Fruit fly (Drosophila melanogaster): ENCODE data around the gene msd5.

Gene msd5

dm6 chr3L:1335428-1335764, 2.5 kb upstream of the msd5 start (continued):
- TF ChIP-seq cwo (GFP tag; optimal IDR thresholded peaks at IDR 0.05) (peak; percentile 25), CG12744 (GFP tag; optimal IDR thresholded peaks at IDR 0.05) (no peak), CG7556 (GFP tag; optimal IDR thresholded peaks at IDR 0.05) (peak; percentile 21), tgo (GFP tag; IDR thresholded peaks at IDR 0.05) (peak; percentile 52; the same call in 2 of the 3 replicates), CG3163 (GFP tag; optimal IDR thresholded peaks at IDR 0.05) (peak; percentile 15), CG17385 (GFP tag; optimal IDR thresholded peaks at IDR 0.05) (peak; percentile 29), CG8290 (GFP tag; optimal IDR thresholded peaks at IDR 0.05) (no peak), CG8290 (tag; optimal IDR thresholded peaks at IDR 0.05) (peak in 1 of 2 experiments; percentile 77), onecut (GFP tag; IDR thresholded peaks at IDR 0.05) (peak; percentile 18; the same call in 1 of the 2 replicates), Abd-B (GFP tag; optimal IDR thresholded peaks at IDR 0.05) (no peak), Sin3A (optimal IDR thresholded peaks at IDR 0.05) (no peak), fd102C (GFP tag; optimal IDR thresholded peaks at IDR 0.05) (no peak), insv (GFP tag; optimal IDR thresholded peaks at IDR 0.05) (no peak), CG7372 (GFP tag; IDR thresholded peaks at IDR 0.05) (no peak), Fer2 (tag; optimal IDR thresholded peaks at IDR 0.05) (no peak), hkb (optimal IDR thresholded peaks at IDR 0.05) (no peak), hkb (GFP tag; IDR thresholded peaks at IDR 0.05) (peak; percentile 73), dimm (GFP tag; IDR thresholded peaks at IDR 0.05) (peak; percentile 29; the same call in 1 of the 2 replicates), Eip74EF (GFP tag; optimal IDR thresholded peaks at IDR 0.05) (no peak), Drgx (GFP tag; IDR thresholded peaks at IDR 0.05) (peak; percentile 90), CG4404 (GFP tag; IDR thresholded peaks at IDR 0.05) (0 out of 2 replicates have a peak, but pooled peaks have one; percentile 39), CG5953 (GFP tag; IDR thresholded peaks at IDR 0.05) (no peak), CG17829 (tag; optimal IDR thresholded peaks at IDR 0.05) (peak; percentile 2), CG13775 (GFP tag; optimal IDR thresholded peaks at IDR 0.05) (no peak), B-H1 (GFP tag; IDR thresholded peaks at IDR 0.05) (peak; percentile 55; the same call in 1 of the 3 replicates), CG6272 (GFP tag; IDR thresholded peaks at IDR 0.05) (no peak), CG10321 (GFP tag; IDR thresholded peaks at IDR 0.05) (no peak), grau (tag; optimal IDR thresholded peaks at IDR 0.05) (peak; percentile 95), CG11504 (tag; optimal IDR thresholded peaks at IDR 0.05) (no peak), Poxn (GFP tag; IDR thresholded peaks at IDR 0.05) (no peak), pum (GFP tag; optimal IDR thresholded peaks at IDR 0.05) (peak; percentile 6), mam (GFP tag; optimal IDR thresholded peaks at IDR 0.05) (peak; percentile 56), stc (GFP tag; IDR thresholded peaks at IDR 0.05) (peak; percentile 61), CG13424 (tag; optimal IDR thresholded peaks at IDR 0.05) (peak; percentile 39), Med (GFP tag) (peak; percentile 94), pan (optimal IDR thresholded peaks at IDR 0.05) (no peak), pan (GFP tag; optimal IDR thresholded peaks at IDR 0.05 in 1 of 2, IDR thresholded peaks at IDR 0.05 in 1 of 2) (peak in 1 of 2 experiments; percentile 76), esg (GFP tag; conservative IDR thresholded peaks at IDR 0.05) (peak; percentile 32; the same call in 1 of the 2 replicates), CkIIα-i1 (GFP tag; IDR thresholded peaks at IDR 0.05) (no peak), CG17359 (tag; optimal IDR thresholded peaks at IDR 0.05) (peak; percentile 39), Xbp1 (GFP tag; optimal IDR thresholded peaks at IDR 0.05) (peak; percentile 43), D19A (tag; optimal IDR thresholded peaks at IDR 0.05) (no peak), E2f2 (GFP tag; IDR thresholded peaks at IDR 0.05) (peak; percentile 37; the same call in 1 of the 2 replicates), lilli (GFP tag; optimal IDR thresholded peaks at IDR 0.05) (peak; percentile 61), NK7.1 (GFP tag; optimal IDR thresholded peaks at IDR 0.05) (peak; percentile 29), klu (GFP tag; IDR thresholded peaks at IDR 0.05) (no peak), lov (optimal IDR thresholded peaks at IDR 0.05) (no peak), lov (GFP tag; IDR thresholded peaks at IDR 0.05) (0 out of 3 replicates have a peak, but pooled peaks have one; percentile 27), CG10267 (tag; optimal IDR thresholded peaks at IDR 0.05) (peak; percentile 4), CG10366 (GFP tag; IDR thresholded peaks at IDR 0.05) (peak; percentile 74), chinmo (GFP tag; IDR thresholded peaks at IDR 0.05; ENCODE audit: partially characterized antibody) (peak; percentile 66; the same call in 1 of the 4 replicates), Adf1 (GFP tag; IDR thresholded peaks at IDR 0.05) (peak; percentile 9; the same call in 1 of the 2 replicates), Dek (tag; optimal IDR thresholded peaks at IDR 0.05) (peak; percentile 37)

Measured in whole organism, embryonic.